Worm (Caenorhabditis elegans) whole organism, early embryonic: ENCODE measurements around the gene T25B9.1.

ENCODE experiments used
- B0310.2 ChIP-seq: sonication (generic microtip); optimal IDR thresholded peaks from 2 replicates; lab custom pipeline; 2016; ENCODE audit warnings: mild to moderate bottlenecking, missing genetic modification characterization, missing compliant biosample characterization
- F13C5.2 ChIP-seq: sonication (generic microtip); optimal IDR thresholded peaks from 2 replicates; lab custom pipeline; 2017; ENCODE audit warnings: mild to moderate bottlenecking, missing genetic modification characterization, inconsistent platforms, missing compliant biosample characterization
- aly-1 ChIP-seq: sonication (generic microtip); optimal IDR thresholded peaks from 2 replicates; lab custom pipeline; 2016; ENCODE audit warnings: missing genetic modification characterization, missing compliant biosample characterization
- ama-1 ChIP-seq: fragments of 150-350 bp; optimal IDR thresholded peaks from 2 replicates; lab custom pipeline; 2014
- ceh-13 ChIP-seq: fragments of 200-800 bp; sonication (Bioruptor generic); optimal IDR thresholded peaks from 2 replicates; lab custom pipeline; 2018; ENCODE audit warnings: mild to moderate bottlenecking, missing genetic modification characterization, missing compliant biosample characterization
- ceh-36 ChIP-seq: sonication (generic microtip); optimal IDR thresholded peaks from 2 replicates; lab custom pipeline; 2016; ENCODE audit warnings: missing genetic modification characterization, inconsistent platforms, missing compliant biosample characterization
- ets-7 ChIP-seq: sonication (generic microtip); optimal IDR thresholded peaks from 2 replicates; lab custom pipeline; 2016; ENCODE audit warnings: missing genotype, missing genetic modification characterization, missing compliant biosample characterization
- flt-1 ChIP-seq: fragments of 200-800 bp; sonication (Bioruptor generic); IDR thresholded peaks from 2 replicates; pipeline ENCODE4 v1.3.6; 2022; ENCODE audit warnings: missing genetic modification characterization, missing compliant biosample characterization
- hmbx-1 ChIP-seq: sonication (generic microtip); optimal IDR thresholded peaks from 2 replicates; lab custom pipeline; 2016; ENCODE audit warnings: mild to moderate bottlenecking, missing genetic modification characterization, missing compliant biosample characterization
- hmg-4 ChIP-seq: fragments of 200-800 bp; sonication (Bioruptor generic); optimal IDR thresholded peaks from 2 replicates; lab custom pipeline; 2018; ENCODE audit warnings: mild to moderate bottlenecking, missing genetic modification characterization, missing compliant biosample characterization
- hnd-1 ChIP-seq: sonication (generic microtip); optimal IDR thresholded peaks from 2 replicates; lab custom pipeline; 2016; ENCODE audit warnings: missing genetic modification characterization, missing compliant biosample characterization
- pes-1 ChIP-seq: fragments of 200-800 bp; sonication (Bioruptor generic); IDR thresholded peaks from 2 replicates; pipeline ENCODE4 v1.3.6; 2022; ENCODE audit warnings: missing genetic modification reagents, missing genetic modification characterization, missing compliant biosample characterization
- scrt-1 ChIP-seq: fragments of 200-800 bp; sonication (Bioruptor generic); IDR thresholded peaks from 2 replicates; pipeline ENCODE4 v1.3.6; 2022; ENCODE audit warnings: missing genetic modification characterization, missing compliant biosample characterization
- sea-1 ChIP-seq: fragments of 200-800 bp; sonication (Bioruptor generic); conservative IDR thresholded peaks from 2 replicates; pipeline ENCODE4 v1.3.6; 2022; ENCODE audit warnings: missing genetic modification characterization, missing compliant biosample characterization
- tbx-11 ChIP-seq: fragments of 200-800 bp; sonication (Bioruptor generic); IDR thresholded peaks from 2 replicates; pipeline ENCODE4 v1.3.6; 2022; ENCODE audit warnings: missing genetic modification characterization, missing compliant biosample characterization
- tbx-37 ChIP-seq: fragments of 200-800 bp; sonication (Bioruptor generic); conservative IDR thresholded peaks from 2 replicates; pipeline ENCODE4 v1.3.6; 2022; ENCODE audit warnings: missing genetic modification reagents, missing genetic modification characterization, missing compliant biosample characterization
- tra-4 ChIP-seq: sonication (generic microtip); optimal IDR thresholded peaks from 2 replicates; lab custom pipeline; 2017; ENCODE audit warnings: missing genetic modification characterization, missing compliant biosample characterization

The T25B9.1 gene

DNA sequence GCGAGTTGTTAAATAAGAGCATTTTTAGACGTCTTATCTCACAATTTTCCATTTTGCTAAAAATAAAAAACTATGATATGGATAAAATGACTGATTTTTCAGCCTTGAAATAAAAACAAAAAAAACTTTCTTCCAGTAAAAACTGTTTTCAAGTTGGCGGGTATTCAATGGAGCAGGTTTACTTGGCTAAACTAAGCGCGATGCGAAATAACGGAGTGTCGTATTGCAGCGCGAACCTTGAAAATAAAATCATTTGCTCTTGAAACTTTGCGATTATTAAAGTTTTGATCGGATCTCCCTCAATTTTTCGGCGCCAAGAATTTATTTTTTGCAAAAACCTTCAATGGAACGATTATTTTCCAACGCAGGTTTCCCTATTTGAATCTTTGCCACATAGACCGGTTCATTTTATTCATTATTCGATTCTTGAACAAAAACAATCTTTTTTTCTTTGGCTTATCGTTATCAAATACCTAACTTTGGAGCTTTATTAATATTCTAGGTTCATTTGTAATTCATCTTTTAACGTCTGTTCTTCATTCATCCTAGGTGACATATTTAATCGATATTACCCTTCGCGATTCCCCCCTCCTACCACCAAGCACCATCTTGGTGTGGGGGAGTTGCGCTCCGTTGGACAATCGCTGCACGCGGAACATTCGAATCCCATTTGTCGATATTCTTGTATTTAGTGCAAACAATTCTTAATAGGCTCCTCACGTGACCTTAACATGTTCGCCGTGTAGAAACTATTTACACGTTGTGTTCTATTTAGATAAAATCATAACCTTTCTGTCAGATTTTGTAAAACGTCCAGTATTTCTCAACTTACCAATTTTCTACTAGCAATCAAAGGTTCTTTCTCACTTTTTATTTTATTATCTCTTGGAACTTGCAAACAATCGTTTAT lies 15.2 kb downstream of the T25B9.1 start, which contains the start of the genes orc-5 and cyb-1:
orc-5 (minus strand) TSS at position 62 of the 910 bp plus-strand sequence.
cyb-1 (plus strand) TSS at position 690 of the 910 bp plus-strand sequence.
- TF ChIP-seq F13C5.2 (tag; lab: Kevin White, UChicago), result no peak
- TF ChIP-seq hnd-1 (tag; lab: Kevin White, UChicago), result no peak
- TF ChIP-seq hmbx-1, result no peak
- TF ChIP-seq hmg-4, result no peak
- no peak for TF ChIP-seq scrt-1 (GFP tag; lab: Robert Waterston, UW)
- TF ChIP-seq aly-1 (tag; lab: Kevin White, UChicago), result no peak

DNA sequence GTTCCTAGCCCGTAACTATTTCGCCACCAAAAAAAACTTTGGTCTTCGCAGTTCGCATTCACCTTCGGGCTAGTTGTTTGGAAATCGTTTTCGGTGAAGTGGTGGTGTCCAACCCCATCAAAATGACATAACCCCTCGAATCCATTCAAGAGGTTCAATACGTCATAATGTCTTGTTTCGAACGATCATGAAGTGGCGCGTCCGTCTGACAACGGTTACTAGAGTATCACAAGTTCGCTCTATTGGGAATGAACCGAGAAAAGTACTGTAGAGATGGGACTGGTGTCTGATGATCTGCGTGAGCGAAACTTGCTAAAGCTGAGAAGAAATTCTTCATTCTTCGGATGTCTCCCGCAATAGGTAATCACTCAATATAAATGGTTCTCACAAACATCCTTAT lies 22.2 kb downstream of the T25B9.1 start, which contains the start of gene ZC168.2:
ZC168.2 (plus strand) TSS at position 301 of the 400 bp plus-strand sequence.
- TF ChIP-seq hmg-4, result no peak
- no peak for TF ChIP-seq ceh-36 (tag; lab: Kevin White, UChicago)
- no peak for TF ChIP-seq flt-1
- no peak for TF ChIP-seq pes-1 (GFP tag; lab: Robert Waterston, UW)
- TF ChIP-seq ets-7 (tag; lab: Kevin White, UChicago), result no peak
- no peak for TF ChIP-seq hnd-1 (tag; lab: Kevin White, UChicago)
- TF ChIP-seq tbx-11, result no peak
- TF ChIP-seq F13C5.2 (tag; lab: Kevin White, UChicago), result no peak
- TF ChIP-seq ceh-13 (GFP tag; lab: Kevin White, UChicago), result no peak
- no peak for TF ChIP-seq B0310.2 (tag; lab: Kevin White, UChicago)
- no peak for TF ChIP-seq hmbx-1
- TF ChIP-seq tbx-37, result no peak
- no peak for TF ChIP-seq sea-1 (GFP tag; lab: Robert Waterston, UW)
- no peak for TF ChIP-seq tra-4 (tag; lab: Kevin White, UChicago)
- TF ChIP-seq ama-1 (lab: Kevin White, UChicago), result no peak
- no peak for TF ChIP-seq scrt-1 (GFP tag; lab: Robert Waterston, UW)
- no peak for TF ChIP-seq aly-1 (tag; lab: Kevin White, UChicago)

DNA sequence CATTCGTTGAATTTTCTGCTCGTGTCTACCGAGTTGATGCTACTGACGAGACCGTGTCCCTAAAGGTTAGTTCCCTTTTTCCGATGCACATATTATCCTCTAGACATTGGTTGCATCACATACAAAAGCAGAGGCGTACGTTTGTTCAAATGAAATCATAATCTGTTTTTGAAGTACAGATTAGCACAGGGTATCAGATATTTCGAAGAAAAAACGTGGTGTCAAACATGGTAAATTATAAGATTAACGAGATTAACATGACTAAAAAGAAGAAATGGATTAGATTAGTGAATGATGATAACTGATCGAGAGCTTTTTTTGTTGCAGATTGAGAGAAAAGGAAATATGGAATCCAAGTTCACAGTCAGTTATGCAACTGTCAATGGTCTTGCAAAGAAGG lies 31.1 kb downstream of the T25B9.1 start:
- TF ChIP-seq tbx-37 (no peak), ceh-13 (GFP tag; lab: Kevin White, UChicago) (no peak), sea-1 (GFP tag; lab: Robert Waterston, UW) (no peak), scrt-1 (GFP tag; lab: Robert Waterston, UW) (no peak), tra-4 (tag; lab: Kevin White, UChicago) (no peak), hmbx-1 (no peak), ceh-36 (tag; lab: Kevin White, UChicago) (no peak), pes-1 (GFP tag; lab: Robert Waterston, UW) (no peak), ets-7 (tag; lab: Kevin White, UChicago) (no peak), hmg-4 (no peak), aly-1 (tag; lab: Kevin White, UChicago) (no peak), flt-1 (no peak), B0310.2 (tag; lab: Kevin White, UChicago) (no peak), ama-1 (lab: Kevin White, UChicago) (no peak), F13C5.2 (tag; lab: Kevin White, UChicago) (no peak), tbx-11 (no peak), hnd-1 (tag; lab: Kevin White, UChicago) (no peak)

DNA sequence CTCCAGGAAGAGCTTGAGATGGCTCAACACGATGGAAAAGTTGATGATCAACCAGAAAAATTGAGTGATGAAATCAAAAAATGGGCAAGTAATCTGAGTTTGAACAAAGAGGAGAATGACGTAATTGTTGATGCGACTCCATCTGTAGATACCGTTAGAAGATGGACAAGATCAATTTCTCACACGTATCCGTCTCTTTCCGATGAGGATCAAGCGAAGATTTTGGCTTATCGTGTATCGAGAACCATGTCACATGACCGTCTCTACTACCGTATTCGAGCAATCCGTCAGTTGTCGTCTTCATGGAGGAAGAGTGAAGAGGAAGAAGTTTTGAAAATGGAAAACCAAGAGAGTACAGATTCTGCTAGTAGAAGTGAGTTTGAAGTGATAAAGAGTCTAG lies 31.9 kb downstream of the T25B9.1 start:
- TF ChIP-seq tbx-11, result no peak
- no peak for TF ChIP-seq tra-4 (tag; lab: Kevin White, UChicago)
- TF ChIP-seq ets-7 (tag; lab: Kevin White, UChicago), result no peak
- no peak for TF ChIP-seq tbx-37
- no peak for TF ChIP-seq scrt-1 (GFP tag; lab: Robert Waterston, UW)

DNA sequence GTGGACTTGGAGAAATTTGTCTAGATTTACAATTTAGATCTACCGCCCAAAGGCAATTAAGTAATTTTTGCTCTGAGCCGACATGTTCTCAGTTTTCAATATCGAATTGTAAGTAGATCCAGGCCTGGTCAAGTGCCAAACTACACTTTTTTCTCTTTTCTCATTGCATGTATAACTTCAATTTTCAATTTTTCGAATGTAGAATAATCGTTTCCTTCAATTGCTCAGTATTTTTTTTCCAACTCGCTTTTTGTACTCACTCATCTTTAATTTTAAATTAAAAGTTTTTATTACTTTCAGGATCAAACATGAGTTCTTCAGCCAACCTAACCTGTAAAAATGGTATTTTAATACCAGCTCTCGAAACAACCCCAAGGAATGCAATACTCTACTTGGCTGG lies 33.6 kb downstream of the T25B9.1 start, which contains the start of gene ncx-3:
ncx-3 (plus strand) TSS at position 301 of the 400 bp plus-strand sequence.
- TF ChIP-seq ceh-13 (GFP tag; lab: Kevin White, UChicago), result no peak
- no peak for TF ChIP-seq pes-1 (GFP tag; lab: Robert Waterston, UW)
- no peak for TF ChIP-seq B0310.2 (tag; lab: Kevin White, UChicago)
- no peak for TF ChIP-seq flt-1
- no peak for TF ChIP-seq hnd-1 (tag; lab: Kevin White, UChicago)
- no peak for TF ChIP-seq hmbx-1
- no peak for TF ChIP-seq F13C5.2 (tag; lab: Kevin White, UChicago)

DNA sequence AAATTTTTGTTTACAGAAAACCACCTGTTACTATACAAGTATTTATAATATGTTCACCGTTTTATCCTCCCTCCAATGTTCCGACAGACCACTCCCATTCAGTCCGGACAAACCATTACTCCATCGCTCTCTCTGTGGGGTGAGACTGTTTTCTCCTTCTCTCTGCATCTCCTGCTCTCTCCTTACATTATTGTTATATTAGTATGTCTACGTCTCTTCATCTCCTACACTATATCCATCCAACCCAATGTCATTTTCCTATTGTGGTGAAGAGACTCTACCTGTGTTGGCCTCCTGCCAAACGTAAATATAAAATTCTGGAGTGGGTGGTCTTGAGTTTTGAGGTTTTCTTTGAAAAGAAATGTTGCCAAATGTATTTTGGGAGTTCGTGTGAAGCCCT lies 35.3 kb downstream of the T25B9.1 start:
- no peak for TF ChIP-seq B0310.2 (tag; lab: Kevin White, UChicago)
- no peak for TF ChIP-seq pes-1 (GFP tag; lab: Robert Waterston, UW)
- no peak for TF ChIP-seq hnd-1 (tag; lab: Kevin White, UChicago)
- TF ChIP-seq ets-7 (tag; lab: Kevin White, UChicago), result no peak
- TF ChIP-seq hmg-4, result no peak
- no peak for TF ChIP-seq tbx-37

ce11 chrIV:10711729-10712128 lies 38.2 kb downstream of the T25B9.1 start, which contains the start of gene glb-21:
Gene glb-21, minus strand, starts transcription at chrIV:10711794.
- no peak for TF ChIP-seq flt-1
- TF ChIP-seq hmbx-1, result no peak
- TF ChIP-seq scrt-1 (GFP tag; lab: Robert Waterston, UW), result no peak
- no peak for TF ChIP-seq ama-1 (lab: Kevin White, UChicago)
- TF ChIP-seq B0310.2 (tag; lab: Kevin White, UChicago), result no peak
- no peak for TF ChIP-seq ceh-13 (GFP tag; lab: Kevin White, UChicago)
- no peak for TF ChIP-seq tra-4 (tag; lab: Kevin White, UChicago)
- TF ChIP-seq ets-7 (tag; lab: Kevin White, UChicago), result no peak
- TF ChIP-seq hnd-1 (tag; lab: Kevin White, UChicago), result no peak
- no peak for TF ChIP-seq F13C5.2 (tag; lab: Kevin White, UChicago)
- TF ChIP-seq aly-1 (tag; lab: Kevin White, UChicago), result no peak
- no peak for TF ChIP-seq sea-1 (GFP tag; lab: Robert Waterston, UW)
- no peak for TF ChIP-seq ceh-36 (tag; lab: Kevin White, UChicago)
- TF ChIP-seq pes-1 (GFP tag; lab: Robert Waterston, UW), result no peak
